Worm (Caenorhabditis elegans) whole organism, L1 larva: Measurements from ENCODE around the gene F37A8.2.

Experiments
- C34B4.2 ChIP-seq: sonication (generic microtip); optimal IDR thresholded peaks from 2 replicates; lab custom pipeline; 2017; ENCODE audit warnings: mild to moderate bottlenecking, missing genetic modification characterization, missing compliant biosample characterization
- F16B12.6 ChIP-seq: fragments of 150-350 bp; optimal IDR thresholded peaks from 2 replicates; lab custom pipeline; 2014; ENCODE audit warnings: missing biosample characterization, missing genetic modification characterization
- Y116A8C.19 ChIP-seq: sonication (generic microtip); optimal IDR thresholded peaks from 2 replicates; lab custom pipeline; 2016; ENCODE audit warnings: missing compliant biosample characterization, missing genetic modification characterization, borderline replicate concordance
- alr-1 ChIP-seq: fragments of 200-800 bp; sonication (Bioruptor generic); optimal IDR thresholded peaks from 2 replicates; lab custom pipeline; 2018; ENCODE audit warnings: borderline replicate concordance, mild to moderate bottlenecking, missing genetic modification characterization, missing compliant biosample characterization
- ama-1 ChIP-seq: fragments of 150-350 bp; optimal IDR thresholded peaks from 2 replicates; lab custom pipeline; 2014
- blmp-1 ChIP-seq: fragments of 150-350 bp; optimal IDR thresholded peaks from 2 replicates; lab custom pipeline; 2014; ENCODE audit warnings: missing biosample characterization, missing genetic modification characterization
- ceh-82 ChIP-seq, 3 experiments: fragments of 150-350 bp in 1 of 3; sonication (generic microtip) in 2 of 3; optimal IDR thresholded peaks; 2 replicates each; lab custom pipeline; 2014 to 2017; ENCODE audit warnings: missing biosample characterization in 3 of 3, missing genetic modification characterization in 3 of 3
- ceh-88 ChIP-seq: fragments of 200-800 bp; sonication (Bioruptor generic); IDR thresholded peaks from 2 replicates; pipeline ENCODE4 v1.3.6; 2022; ENCODE audit warnings: missing genetic modification characterization, missing compliant biosample characterization
- ceh-90 ChIP-seq: sonication (generic microtip); optimal IDR thresholded peaks from 2 replicates; lab custom pipeline; 2016; ENCODE audit warnings: missing genetic modification characterization, missing compliant biosample characterization
- dpl-1 ChIP-seq, 3 experiments: fragments of 150-350 bp in 2 of 3; sonication (generic microtip) in 1 of 3; optimal IDR thresholded peaks; 2 replicates each; lab custom pipeline; 2014 to 2017; ENCODE audit warnings: missing biosample characterization in 3 of 3, missing genetic modification characterization in 3 of 3, missing genetic modification reagents in 3 of 3
- efl-1 ChIP-seq, 4 experiments: fragments of 150-350 bp; optimal IDR thresholded peaks in 3 of 4; peaks in 1 of 4; 1 replicate in 1 of 4; 2 replicates in 3 of 4; lab custom pipeline; 2014; ENCODE audit warnings: missing biosample characterization in 2 of 4, missing genetic modification characterization in 2 of 4, missing genetic modification reagents in 2 of 4
- egl-13 ChIP-seq: sonication (generic microtip); optimal IDR thresholded peaks from 2 replicates; lab custom pipeline; 2016; ENCODE audit warnings: missing genotype, missing genetic modification reagents, missing genetic modification characterization, missing compliant biosample characterization
- elt-2 ChIP-seq: sonication (generic microtip); optimal IDR thresholded peaks from 2 replicates; lab custom pipeline; 2016; ENCODE audit warnings: missing genetic modification characterization, mild to moderate bottlenecking, inconsistent platforms, missing compliant biosample characterization, missing genetic modification reagents
- ets-5 ChIP-seq: fragments of 200-800 bp; sonication (Bioruptor generic); IDR thresholded peaks from 2 replicates; pipeline ENCODE4 v1.3.6; 2022; ENCODE audit warnings: missing genetic modification characterization, missing compliant biosample characterization
- grh-1 ChIP-seq: fragments of 200-800 bp; sonication (Bioruptor generic); IDR thresholded peaks from 2 replicates; pipeline ENCODE4 v1.3.6; 2022; ENCODE audit warnings: missing genetic modification reagents, missing genetic modification characterization, missing compliant biosample characterization
- hlh-4 ChIP-seq: sonication (generic microtip); optimal IDR thresholded peaks from 2 replicates; lab custom pipeline; 2016; ENCODE audit warnings: mild to moderate bottlenecking, missing genetic modification characterization, missing compliant biosample characterization
- irx-1 ChIP-seq: sonication (generic microtip); optimal IDR thresholded peaks from 2 replicates; lab custom pipeline; 2016; ENCODE audit warnings: missing genetic modification characterization, missing compliant biosample characterization
- isw-1 ChIP-seq: fragments of 200-800 bp; sonication (Bioruptor generic); IDR thresholded peaks from 2 replicates; pipeline ENCODE4 v1.3.6; 2022; ENCODE audit warnings: missing genetic modification characterization, missing compliant biosample characterization
- jun-1 ChIP-seq: fragments of 150-350 bp; optimal IDR thresholded peaks from 2 replicates; lab custom pipeline; 2014; ENCODE audit warnings: missing biosample characterization, missing genetic modification reagents, missing genetic modification characterization
- lin-14 ChIP-seq: fragments of 200-800 bp; sonication (Bioruptor generic); optimal IDR thresholded peaks from 2 replicates; lab custom pipeline; 2018; ENCODE audit warnings: mild to moderate bottlenecking, missing genetic modification characterization, moderate library complexity, missing compliant biosample characterization
- lin-15B ChIP-seq: fragments of 150-350 bp; sonication (generic microtip); optimal IDR thresholded peaks from 3 replicates; lab custom pipeline; 2014; ENCODE audit warnings: missing biosample characterization, missing genetic modification characterization
- lin-35 ChIP-seq, 2 experiments: fragments of 150-350 bp; optimal IDR thresholded peaks; 2 replicates each; lab custom pipeline; 2014; ENCODE audit warnings: missing biosample characterization in 2 of 2, missing genetic modification characterization in 2 of 2, missing genetic modification reagents in 2 of 2
- lir-3 ChIP-seq: sonication (generic microtip); optimal IDR thresholded peaks from 2 replicates; lab custom pipeline; 2016; ENCODE audit warnings: mild to moderate bottlenecking, missing genetic modification characterization, moderate library complexity, missing compliant biosample characterization; ENCODE audit not compliant: poor library complexity
- lsy-2 ChIP-seq, 2 experiments: fragments of 150-350 bp; optimal IDR thresholded peaks; 2 replicates each; lab custom pipeline; 2014; ENCODE audit warnings: missing biosample characterization in 2 of 2, missing genetic modification characterization in 2 of 2
- mef-2 ChIP-seq: fragments of 150-350 bp; optimal IDR thresholded peaks from 2 replicates; lab custom pipeline; 2014; ENCODE audit warnings: missing biosample characterization, missing genetic modification characterization
- nhr-12 ChIP-seq: sonication (generic microtip); optimal IDR thresholded peaks from 2 replicates; lab custom pipeline; 2017; ENCODE audit warnings: missing biosample characterization, missing genetic modification characterization
- nhr-19 ChIP-seq: fragments of 200-800 bp; sonication (Bioruptor generic); conservative IDR thresholded peaks from 2 replicates; pipeline ENCODE4 v1.3.6; 2022; ENCODE audit warnings: missing genetic modification characterization, missing compliant biosample characterization
- nhr-237 ChIP-seq: fragments of 150-350 bp; optimal IDR thresholded peaks from 2 replicates; lab custom pipeline; 2014; ENCODE audit warnings: missing biosample characterization, missing genetic modification characterization
- nhr-71 ChIP-seq: sonication (generic microtip); optimal IDR thresholded peaks from 2 replicates; lab custom pipeline; 2016; ENCODE audit warnings: mild to moderate bottlenecking, missing genetic modification characterization, moderate library complexity, missing compliant biosample characterization
- nhr-77 ChIP-seq: fragments of 150-350 bp; optimal IDR thresholded peaks from 2 replicates; lab custom pipeline; 2014; ENCODE audit warnings: missing biosample characterization, missing genetic modification characterization
- nhr-84 ChIP-seq: sonication (generic microtip); optimal IDR thresholded peaks from 2 replicates; lab custom pipeline; 2017; ENCODE audit warnings: missing biosample characterization, missing genetic modification characterization
- nhr-85 ChIP-seq: sonication (generic microtip); peaks from one replicate; lab custom pipeline; 2016; ENCODE audit warnings: missing genetic modification characterization, inconsistent platforms, missing compliant biosample characterization
- pag-3 ChIP-seq: sonication (generic microtip); optimal IDR thresholded peaks from 2 replicates; lab custom pipeline; 2017; ENCODE audit warnings: missing genetic modification characterization, mild to moderate bottlenecking, missing compliant biosample characterization, antibody characterized with exemption, borderline replicate concordance; ENCODE audit not compliant: insufficient read depth
- pqm-1 ChIP-seq: sonication (generic microtip); optimal IDR thresholded peaks from 3 replicates; lab custom pipeline; 2017; ENCODE audit warnings: missing biosample characterization, missing genetic modification characterization
- rnt-1 ChIP-seq: sonication (generic microtip); optimal IDR thresholded peaks from 2 replicates; lab custom pipeline; 2016; ENCODE audit warnings: mild to moderate bottlenecking, missing genetic modification characterization, moderate library complexity, missing compliant biosample characterization
- skn-1 ChIP-seq: fragments of 150-350 bp; optimal IDR thresholded peaks from 2 replicates; lab custom pipeline; 2014; ENCODE audit warnings: missing biosample characterization, missing genetic modification characterization
- snpc-4 ChIP-seq: fragments of 150-350 bp; optimal IDR thresholded peaks from 2 replicates; lab custom pipeline; 2014; ENCODE audit warnings: missing biosample characterization, missing genetic modification characterization
- snu-23 ChIP-seq: sonication (generic microtip); optimal IDR thresholded peaks from 2 replicates; lab custom pipeline; 2016; ENCODE audit warnings: missing genetic modification characterization, missing compliant biosample characterization
- sox-4 ChIP-seq: sonication (generic microtip); optimal IDR thresholded peaks from 2 replicates; lab custom pipeline; 2016; ENCODE audit warnings: missing genetic modification characterization, missing compliant biosample characterization
- sptf-1 ChIP-seq: fragments of 150-350 bp; optimal IDR thresholded peaks from 2 replicates; lab custom pipeline; 2014; ENCODE audit warnings: missing biosample characterization, missing genetic modification characterization
- unc-30 ChIP-seq: sonication (generic microtip); optimal IDR thresholded peaks from 2 replicates; lab custom pipeline; 2017; ENCODE audit warnings: missing biosample characterization, missing genetic modification characterization
- unc-62 ChIP-seq: fragments of 150-350 bp; optimal IDR thresholded peaks from 2 replicates; lab custom pipeline; 2014; ENCODE audit warnings: missing biosample characterization, missing genetic modification reagents, missing genetic modification characterization
- unc-86 ChIP-seq: sonication (generic microtip); optimal IDR thresholded peaks from 2 replicates; lab custom pipeline; 2016; ENCODE audit warnings: missing genetic modification characterization, missing compliant biosample characterization
- vab-15 ChIP-seq: sonication (generic microtip); optimal IDR thresholded peaks from 2 replicates; lab custom pipeline; 2017; ENCODE audit warnings: missing genotype, mild to moderate bottlenecking, missing genetic modification characterization, missing compliant biosample characterization
- xbp-1 ChIP-seq: sonication (generic microtip); optimal IDR thresholded peaks from 2 replicates; lab custom pipeline; 2016; ENCODE audit warnings: missing genetic modification characterization, missing compliant biosample characterization
- zag-1 ChIP-seq: fragments of 150-350 bp; optimal IDR thresholded peaks from 2 replicates; lab custom pipeline; 2014; ENCODE audit warnings: missing biosample characterization, missing genetic modification characterization
- ztf-4 ChIP-seq: fragments of 150-350 bp; optimal IDR thresholded peaks from 2 replicates; lab custom pipeline; 2014; ENCODE audit warnings: missing biosample characterization, missing genetic modification characterization

F37A8.2 gene

DNA sequence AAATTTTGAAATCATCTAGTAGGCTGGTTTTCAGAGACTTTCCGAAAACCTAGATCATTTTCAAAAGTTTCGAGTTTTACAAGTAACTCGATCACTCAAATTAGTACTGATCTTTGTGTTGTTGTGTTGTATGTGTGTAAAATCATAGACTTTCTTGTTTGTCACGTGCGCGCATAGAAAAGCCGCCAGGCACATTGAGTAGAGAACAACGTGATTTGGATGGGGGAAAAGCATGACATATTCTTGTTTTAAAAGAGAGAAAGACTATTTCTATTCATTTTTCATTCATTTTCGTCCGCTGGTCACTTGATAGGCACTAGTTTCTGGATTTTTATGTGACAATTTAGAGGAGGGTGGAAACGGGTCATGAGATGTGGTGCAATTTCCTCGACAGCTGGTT lies 22.9 kb upstream of the F37A8.2 start (continued):
- TF ChIP-seq nhr-71, result peak; percentile 85
- no peak for TF ChIP-seq ets-5 (GFP tag; lab: Robert Waterston, UW)
- TF ChIP-seq nhr-19, result peak; percentile 49; the same call in 1 of the 2 replicates
- no peak for TF ChIP-seq F16B12.6 (tag; lab: Kevin White, UChicago)
- TF ChIP-seq dpl-1 (GFP tag; optimal IDR thresholded peaks at IDR 0.05; lab: Kevin White, UChicago), result peak in 1 of 3 experiments; percentile 1
- TF ChIP-seq zag-1 (tag; lab: Kevin White, UChicago), result no peak
- TF ChIP-seq unc-62 (GFP tag; lab: Kevin White, UChicago), result no peak
- TF ChIP-seq nhr-77 (tag; lab: Kevin White, UChicago), result no peak
- no peak for TF ChIP-seq pag-3 (tag; lab: Kevin White, UChicago)
- TF ChIP-seq grh-1 (GFP tag; lab: Robert Waterston, UW), result no peak
- TF ChIP-seq snu-23 (GFP tag; lab: Kevin White, UChicago), result peak; percentile 54
- TF ChIP-seq Y116A8C.19 (tag; lab: Kevin White, UChicago), result no peak
- TF ChIP-seq pqm-1 (tag; lab: Kevin White, UChicago), result no peak
- no peak for TF ChIP-seq alr-1
- peak in 1 of 3 experiments; percentile 8 for TF ChIP-seq ceh-82 (tag; optimal IDR thresholded peaks at IDR 0.05; lab: Kevin White, UChicago)
- no peak for TF ChIP-seq isw-1
- peak; percentile 22 for TF ChIP-seq unc-86 (tag; lab: Kevin White, UChicago)
- peak; percentile 59 for TF ChIP-seq ama-1 (lab: Kevin White, UChicago)
- no peak for TF ChIP-seq sptf-1 (tag; lab: Kevin White, UChicago)
- TF ChIP-seq lir-3 (tag; lab: Kevin White, UChicago), result peak; percentile 38
- no peak for TF ChIP-seq elt-2 (tag; lab: Kevin White, UChicago)
- TF ChIP-seq nhr-84 (tag; lab: Kevin White, UChicago), result no peak
- peak; percentile 34 for TF ChIP-seq rnt-1 (tag; lab: Kevin White, UChicago)
- TF ChIP-seq egl-13 (tag; lab: Kevin White, UChicago), result no peak
- peak; percentile 90 for TF ChIP-seq lin-14 (GFP tag; lab: Kevin White, UChicago)
- no peak for TF ChIP-seq jun-1 (tag; lab: Kevin White, UChicago)
- peak; percentile 42 to 58 for TF ChIP-seq lsy-2 (tag; optimal IDR thresholded peaks at IDR 0.05; lab: Kevin White, UChicago)
- TF ChIP-seq ceh-90, result no peak
- TF ChIP-seq C34B4.2 (tag; lab: Kevin White, UChicago), result no peak
- no peak for TF ChIP-seq nhr-12 (tag; lab: Kevin White, UChicago)
- no peak for TF ChIP-seq sox-4 (tag; lab: Kevin White, UChicago)
- no peak for TF ChIP-seq nhr-85 (tag; lab: Kevin White, UChicago)
- peak in 1 of 2 experiments; percentile 30 for TF ChIP-seq efl-1 (optimal IDR thresholded peaks at IDR 0.05; lab: Kevin White, UChicago)
- peak in 1 of 2 experiments; percentile 90 for TF ChIP-seq efl-1 (GFP tag; optimal IDR thresholded peaks at IDR 0.05 in 1 of 2; lab: Kevin White, UChicago)
- no peak for TF ChIP-seq hlh-4 (tag; lab: Kevin White, UChicago)
- TF ChIP-seq snpc-4 (tag; lab: Kevin White, UChicago), result no peak
- TF ChIP-seq ceh-88 (GFP tag; lab: Robert Waterston, UW), result no peak
- peak; percentile 20 to 70 for TF ChIP-seq lin-35 (GFP tag; optimal IDR thresholded peaks at IDR 0.05; lab: Kevin White, UChicago)
- TF ChIP-seq unc-30, result no peak
- peak; percentile 70 for TF ChIP-seq ztf-4 (tag; lab: Kevin White, UChicago)
- TF ChIP-seq nhr-237, result no peak
- TF ChIP-seq lin-15B (tag; lab: Kevin White, UChicago), result no peak
- peak; percentile 11 for TF ChIP-seq blmp-1 (tag; lab: Kevin White, UChicago)
- peak; percentile 25 for TF ChIP-seq irx-1 (tag; lab: Kevin White, UChicago)
- no peak for TF ChIP-seq mef-2 (tag; lab: Kevin White, UChicago)
- TF ChIP-seq xbp-1, result peak; percentile 9
- no peak for TF ChIP-seq skn-1 (tag; lab: Kevin White, UChicago)
- peak; percentile 29 for TF ChIP-seq vab-15 (tag; lab: Kevin White, UChicago)
